Fruit fly (Drosophila melanogaster) S2 (cell line): ENCODE data around the gene nSyb.

Source experiments
- CG8478 ChIP-seq: fragments of >200 bp; optimal IDR thresholded peaks from 2 replicates; lab custom pipeline; 2018
- CTCF ChIP-seq, 2 experiments: fragments of >200 bp; optimal IDR thresholded peaks; 2 replicates each; lab custom pipeline; 2018

DNA sequence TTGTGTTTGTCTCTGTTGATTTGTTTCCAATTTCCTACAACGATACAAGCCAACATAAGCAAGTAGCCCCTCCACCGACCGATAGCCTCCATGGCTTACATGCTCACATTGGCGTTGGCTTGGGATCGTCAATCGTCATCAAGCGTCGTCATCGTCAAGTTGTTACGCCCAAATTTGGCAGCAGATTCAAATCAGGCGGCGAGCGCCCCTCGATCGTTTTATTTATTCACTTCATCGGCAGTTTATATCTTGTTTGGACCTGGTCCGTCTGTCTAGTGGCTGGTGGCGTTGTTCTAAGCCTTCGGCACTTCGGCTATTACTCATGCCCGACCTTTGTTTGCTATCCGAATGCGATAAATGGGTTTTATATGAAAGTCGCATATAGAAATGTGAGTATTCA is 47.4 kb downstream of the nSyb start:
- TF ChIP-seq CG8478 (lab: Kevin White, UChicago), result no peak
- no peak for TF ChIP-seq CTCF (optimal IDR thresholded peaks at IDR 0.05; lab: Kevin White, UChicago)
